Worm (Caenorhabditis elegans): ENCODE data around the gene C04B4.5.

ce11 chrX:12335808-12336207, 47.7 kb upstream of the C04B4.5 start, which contains the start of gene srd-48:
- TF ChIP-seq mes-4 (tag; optimal IDR thresholded peaks at IDR 0.05), result no peak
- no peak for TF ChIP-seq ama-1 (optimal IDR thresholded peaks at IDR 0.05)
- no peak for TF ChIP-seq ama-1 (GFP tag; optimal IDR thresholded peaks at IDR 0.05)
- no peak for TF ChIP-seq nfya-1 (tag; optimal IDR thresholded peaks at IDR 0.05; ENCODE audit: borderline replicate concordance, insufficient read depth)
- no peak for TF ChIP-seq unc-62 (GFP tag; optimal IDR thresholded peaks at IDR 0.05)
- TF ChIP-seq C17E4.6 (GFP tag; IDR thresholded peaks at IDR 0.05), result no peak
- no peak for TF ChIP-seq pha-4 (tag; optimal IDR thresholded peaks at IDR 0.05)
- TF ChIP-seq F37B4.10 (GFP tag; IDR thresholded peaks at IDR 0.05), result no peak
- no peak for TF ChIP-seq F22D6.2 (tag; optimal IDR thresholded peaks at IDR 0.05)
- no peak for TF ChIP-seq rpc-1 (optimal IDR thresholded peaks at IDR 0.05)
- TF ChIP-seq rpc-1 (tag; optimal IDR thresholded peaks at IDR 0.05), result no peak
- TF ChIP-seq ztf-26 (tag; optimal IDR thresholded peaks at IDR 0.05), result no peak
- no peak for TF ChIP-seq F57C9.4 (tag; optimal IDR thresholded peaks at IDR 0.05)
